Fruit fly (Drosophila melanogaster) whole organism, pupa: ENCODE results near the gene CG43116.

Source experiments
- CG12605 ChIP-seq: fragments of 200-800 bp; sonication (Bioruptor generic); IDR thresholded peaks from 2 replicates; pipeline ENCODE4 v1.3.6; 2022; ENCODE audit warnings: missing biosample characterization, missing genetic modification characterization
- CG13204 ChIP-seq: fragments of 200-800 bp; sonication (Bioruptor generic); optimal IDR thresholded peaks from 2 replicates; lab custom pipeline; 2018; ENCODE audit warnings: missing biosample characterization, mild to moderate bottlenecking, missing genetic modification characterization, moderate library complexity
- CG14655 ChIP-seq: fragments of 200-800 bp; sonication (Bioruptor generic); optimal IDR thresholded peaks from 3 replicates; lab custom pipeline; 2017; ENCODE audit warnings: mild to moderate bottlenecking, missing biosample characterization, missing genetic modification reagents, missing genetic modification characterization
- CG15710 ChIP-seq: fragments of 200-800 bp; sonication (Bioruptor generic); optimal IDR thresholded peaks from 2 replicates; lab custom pipeline; 2018; ENCODE audit warnings: missing biosample characterization, mild to moderate bottlenecking, missing genetic modification characterization, moderate library complexity
- CG17806 ChIP-seq: fragments of 200-800 bp; sonication (Bioruptor generic); optimal IDR thresholded peaks from 2 replicates; lab custom pipeline; 2018; ENCODE audit warnings: missing biosample characterization, mild to moderate bottlenecking, missing genetic modification characterization, moderate library complexity
- CG34367 ChIP-seq: fragments of 200-800 bp; sonication (Bioruptor generic); optimal IDR thresholded peaks from 2 replicates; lab custom pipeline; 2018; ENCODE audit warnings: missing biosample characterization, mild to moderate bottlenecking, missing genetic modification characterization
- CG4496 ChIP-seq: fragments of 200-800 bp; sonication (Bioruptor generic); IDR thresholded peaks from 3 replicates; pipeline ENCODE4 v1.3.6; 2022; ENCODE audit warnings: missing biosample characterization, missing genetic modification characterization
- CG8159 ChIP-seq: fragments of 200-800 bp; sonication (Bioruptor generic); optimal IDR thresholded peaks from 3 replicates; lab custom pipeline; 2018; ENCODE audit warnings: missing biosample characterization, mild to moderate bottlenecking, missing genetic modification characterization, moderate library complexity
- CG8301 ChIP-seq: fragments of 200-800 bp; sonication (Bioruptor generic); optimal IDR thresholded peaks from 2 replicates; lab custom pipeline; 2018; ENCODE audit warnings: missing biosample characterization, mild to moderate bottlenecking, missing genetic modification characterization
- EcR ChIP-seq: fragments of 200-800 bp; sonication (Bioruptor generic); optimal IDR thresholded peaks from 3 replicates; lab custom pipeline; 2019; ENCODE audit warnings: missing biosample characterization, missing genetic modification characterization, mild to moderate bottlenecking, moderate library complexity, missing genetic modification reagents
- Ets98B ChIP-seq: fragments of 200-800 bp; sonication (Bioruptor generic); IDR thresholded peaks from 2 replicates; pipeline ENCODE4 v1.3.6; 2022; ENCODE audit warnings: missing biosample characterization, missing genetic modification characterization
- Pif1A ChIP-seq: fragments of 200-800 bp; sonication (Bioruptor generic); optimal IDR thresholded peaks from 3 replicates; lab custom pipeline; 2016; ENCODE audit warnings: missing biosample characterization, missing genetic modification characterization
- Snoo ChIP-seq: fragments of 200-800 bp; sonication (Bioruptor generic); optimal IDR thresholded peaks from 3 replicates; lab custom pipeline; 2017; ENCODE audit warnings: missing biosample characterization, mild to moderate bottlenecking, missing genetic modification characterization, inconsistent platforms
- fd96Ca ChIP-seq: fragments of 200-800 bp; sonication (Bioruptor generic); IDR thresholded peaks from 3 replicates; pipeline ENCODE4 v1.3.6; 2022; ENCODE audit warnings: missing biosample characterization, missing genetic modification characterization

DNA sequence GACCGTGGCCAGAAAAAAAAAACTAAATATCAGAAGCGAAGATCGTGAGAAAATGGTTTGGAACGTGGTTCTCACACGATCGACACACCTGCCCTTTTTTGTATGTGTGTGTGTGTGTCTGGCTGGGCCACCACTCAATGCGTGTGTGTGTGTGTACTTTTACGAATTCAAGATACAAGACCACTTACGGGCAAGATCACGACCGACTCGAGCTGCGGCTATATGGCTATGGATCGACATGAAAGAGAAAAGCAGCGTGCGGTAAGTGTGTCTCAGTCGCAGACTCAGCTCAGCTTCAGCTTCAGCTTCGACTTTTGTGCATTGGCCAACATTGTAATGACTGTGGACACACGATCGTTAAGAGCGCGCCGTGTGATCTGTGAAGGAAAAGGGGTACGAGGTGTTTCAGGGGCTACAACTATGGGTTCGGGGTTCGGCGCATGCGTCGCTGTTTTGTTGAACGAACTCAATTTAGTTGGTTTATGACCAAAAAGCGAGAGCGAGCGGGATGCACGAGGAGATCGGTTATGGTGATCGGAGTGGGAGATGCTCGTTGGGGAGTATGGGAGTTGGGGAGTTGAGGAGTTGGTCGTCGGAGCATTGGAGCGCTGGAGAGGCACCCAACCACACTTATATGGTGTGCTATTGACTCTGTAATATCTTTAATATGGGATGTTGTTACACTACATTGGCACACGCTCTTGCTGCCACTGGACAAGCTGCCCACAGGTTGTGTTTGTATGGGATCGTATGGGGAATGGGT lies 6.0 kb upstream of the CG43116 start:
- TF ChIP-seq Pif1A (GFP tag; lab: Kevin White, UChicago) = peak; percentile 24
- TF ChIP-seq CG12605 (GFP tag; lab: Robert Waterston, UW) = no peak
- TF ChIP-seq CG14655 (GFP tag; lab: Kevin White, UChicago) = no peak
- TF ChIP-seq CG17806 (tag; lab: Kevin White, UChicago) = no peak
- no peak for TF ChIP-seq fd96Ca (GFP tag; lab: Robert Waterston, UW)
- no peak for TF ChIP-seq CG34367 (tag; lab: Kevin White, UChicago)
- no peak for TF ChIP-seq CG15710
- no peak for TF ChIP-seq Snoo (tag; lab: Kevin White, UChicago)
- TF ChIP-seq CG13204 (GFP tag; lab: Kevin White, UChicago) = peak; percentile 75
- TF ChIP-seq CG4496 = no peak
- no peak for TF ChIP-seq CG8159 (tag; lab: Kevin White, UChicago)
- no peak for TF ChIP-seq Ets98B (GFP tag; lab: Robert Waterston, UW)
- TF ChIP-seq EcR (GFP tag; lab: Kevin White, UChicago) = peak; percentile 53
- TF ChIP-seq CG8301 (tag; lab: Kevin White, UChicago) = no peak
